Worm (Caenorhabditis elegans): ENCODE data around the gene nhr-211.

Gene nhr-211

DNA sequence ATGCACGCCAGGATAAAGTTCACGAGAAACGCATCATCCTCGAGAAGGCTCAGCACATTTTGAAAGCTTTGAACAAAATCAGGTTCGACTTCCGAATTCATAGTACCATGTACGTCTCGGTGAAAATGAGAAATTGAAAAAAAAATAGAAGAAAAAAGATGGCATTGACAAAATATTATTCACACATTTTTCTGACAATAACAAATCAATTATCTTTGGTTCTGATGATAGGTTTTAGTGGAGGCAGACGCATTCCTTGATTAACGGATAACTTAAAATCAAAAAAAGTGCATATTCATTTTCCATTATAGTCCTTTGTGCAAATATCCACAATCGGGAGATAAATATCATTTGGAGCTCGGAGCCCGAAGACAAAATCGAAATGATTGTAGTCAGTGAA, 34.7 kb downstream of the nhr-211 start, which contains the start of gene srw-107:
srw-107 (minus strand) TSS at position 101 of the 400 bp plus-strand sequence.
- TF ChIP-seq klf-2 (GFP tag; conservative IDR thresholded peaks at IDR 0.05): no peak
- TF ChIP-seq tab-1 (GFP tag; IDR thresholded peaks at IDR 0.05): no peak
- TF ChIP-seq ztf-23 (GFP tag; IDR thresholded peaks at IDR 0.05): no peak
- TF ChIP-seq ref-1 (GFP tag; conservative IDR thresholded peaks at IDR 0.05): no peak
- TF ChIP-seq flt-1 (GFP tag; IDR thresholded peaks at IDR 0.05): no peak
- no peak for TF ChIP-seq ztf-29 (GFP tag; IDR thresholded peaks at IDR 0.05)
- TF ChIP-seq T22C8.4 (GFP tag; IDR thresholded peaks at IDR 0.05): no peak
- TF ChIP-seq cog-1 (tag; optimal IDR thresholded peaks at IDR 0.05): no peak

DNA sequence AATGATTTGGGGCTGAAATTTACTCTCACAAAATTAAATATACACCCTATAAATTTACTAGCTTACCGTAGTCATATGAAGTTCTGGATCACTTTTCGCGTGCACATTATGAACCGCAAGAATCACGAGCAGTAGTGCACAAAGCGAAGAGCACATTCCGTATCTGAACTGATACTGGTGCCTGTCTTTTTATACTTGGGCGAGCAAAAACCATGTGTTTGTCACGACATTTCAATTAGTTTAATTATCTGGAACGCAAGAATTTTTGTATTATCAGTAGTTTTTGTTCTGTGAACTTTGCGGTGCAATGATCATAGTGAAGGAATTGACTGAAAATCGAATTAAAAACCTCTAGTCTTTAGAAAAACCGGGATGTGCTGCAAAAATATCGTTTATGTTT, 37.3 kb downstream of the nhr-211 start, which contains the start of gene lipl-3:
lipl-3 (minus strand) TSS at position 161 of the 400 bp plus-strand sequence.
- TF ChIP-seq flt-1 (GFP tag; IDR thresholded peaks at IDR 0.05) (no peak), klf-2 (GFP tag; conservative IDR thresholded peaks at IDR 0.05) (no peak), tab-1 (GFP tag; IDR thresholded peaks at IDR 0.05) (no peak), ztf-23 (GFP tag; IDR thresholded peaks at IDR 0.05) (no peak), med-1 (GFP tag; optimal IDR thresholded peaks at IDR 0.05; ENCODE audit: insufficient read depth) (no peak), ztf-29 (GFP tag; IDR thresholded peaks at IDR 0.05) (no peak), ref-1 (GFP tag; conservative IDR thresholded peaks at IDR 0.05) (no peak), T22C8.4 (GFP tag; IDR thresholded peaks at IDR 0.05) (no peak), cog-1 (tag; optimal IDR thresholded peaks at IDR 0.05) (no peak)

DNA sequence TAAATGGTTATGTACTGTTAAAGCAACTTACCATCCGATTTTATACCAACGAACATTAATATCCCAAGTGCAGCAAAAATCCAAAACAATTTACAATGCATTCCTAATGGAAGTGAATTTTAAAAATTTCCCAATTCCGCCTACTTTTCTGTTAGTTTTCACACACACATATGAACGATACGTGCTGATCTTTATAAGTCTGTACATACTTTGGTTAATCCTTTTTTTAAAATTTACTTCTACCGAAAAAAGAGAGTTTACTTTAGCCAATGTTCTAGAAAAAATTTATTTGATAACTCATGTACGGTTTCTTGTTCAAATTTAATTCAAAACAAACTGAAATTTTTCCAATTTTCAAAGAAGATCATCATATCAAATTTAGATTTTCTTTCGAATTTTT, 38.3 kb downstream of the nhr-211 start, which contains the start of gene R11G11.16:
R11G11.16 (minus strand) TSS at position 101 of the 400 bp plus-strand sequence.
- no peak for TF ChIP-seq klf-2 (GFP tag; conservative IDR thresholded peaks at IDR 0.05)
- TF ChIP-seq ztf-23 (GFP tag; IDR thresholded peaks at IDR 0.05): no peak
- TF ChIP-seq ztf-29 (GFP tag; IDR thresholded peaks at IDR 0.05): no peak
- no peak for TF ChIP-seq T22C8.4 (GFP tag; IDR thresholded peaks at IDR 0.05)
- no peak for TF ChIP-seq ref-1 (GFP tag; conservative IDR thresholded peaks at IDR 0.05)
- TF ChIP-seq tab-1 (GFP tag; IDR thresholded peaks at IDR 0.05): no peak
- no peak for TF ChIP-seq cog-1 (tag; optimal IDR thresholded peaks at IDR 0.05)
- TF ChIP-seq med-1 (GFP tag; optimal IDR thresholded peaks at IDR 0.05; ENCODE audit: insufficient read depth): no peak
- TF ChIP-seq flt-1 (GFP tag; IDR thresholded peaks at IDR 0.05): no peak

DNA sequence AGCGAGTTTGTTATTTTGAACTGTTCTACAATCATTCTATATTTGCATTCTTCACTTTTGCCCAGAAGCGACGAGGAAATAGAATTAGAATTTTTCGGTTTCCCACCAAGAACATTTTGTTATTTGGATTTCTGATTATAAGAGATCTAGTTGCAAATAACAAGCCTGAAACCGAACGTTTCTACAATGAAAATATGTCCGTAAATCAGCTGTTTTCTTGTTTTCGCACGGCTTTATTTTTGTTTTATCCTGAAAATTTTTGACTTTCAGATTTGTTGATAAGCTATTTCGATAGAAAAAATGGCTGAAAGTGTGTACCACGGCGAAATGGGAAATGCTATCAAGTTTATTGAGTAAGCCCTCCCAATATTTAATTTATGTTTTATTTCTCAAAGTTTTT, 40.8 kb downstream of the nhr-211 start, which contains the start of gene srw-108:
srw-108 (plus strand) TSS at position 301 of the 400 bp plus-strand sequence.
- TF ChIP-seq med-1 (GFP tag; optimal IDR thresholded peaks at IDR 0.05; ENCODE audit: insufficient read depth) (no peak), cog-1 (tag; optimal IDR thresholded peaks at IDR 0.05) (no peak), T22C8.4 (GFP tag; IDR thresholded peaks at IDR 0.05) (no peak)

DNA sequence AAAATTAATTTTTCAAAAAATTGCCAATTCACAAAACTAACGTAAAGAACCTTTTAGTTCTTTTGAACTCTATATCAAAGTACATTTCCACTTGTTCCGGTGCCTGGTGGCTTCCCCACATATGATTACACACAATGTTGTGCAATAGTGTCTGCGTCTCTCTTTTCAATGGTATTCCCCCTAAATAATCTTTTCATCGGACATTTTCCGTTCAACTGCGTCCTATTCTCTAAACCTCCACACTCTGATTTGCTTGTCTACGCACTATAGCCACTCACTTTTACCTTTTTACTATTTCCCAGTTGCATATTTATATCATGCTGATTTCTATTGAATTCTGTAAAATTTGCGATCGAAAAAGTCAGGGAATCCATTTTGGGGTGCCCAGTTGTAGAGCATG, 45.3 kb downstream of the nhr-211 start, which contains the start of gene nhr-58:
nhr-58 (plus strand) TSS at position 214 of the 400 bp plus-strand sequence.
- no peak for TF ChIP-seq tab-1 (GFP tag; IDR thresholded peaks at IDR 0.05)
- no peak for TF ChIP-seq flt-1 (GFP tag; IDR thresholded peaks at IDR 0.05)
- TF ChIP-seq med-1 (GFP tag; optimal IDR thresholded peaks at IDR 0.05; ENCODE audit: insufficient read depth): no peak
- 0 out of 2 replicates have a peak, but pooled peaks have one; percentile 10 for TF ChIP-seq ztf-29 (GFP tag; IDR thresholded peaks at IDR 0.05)
- no peak for TF ChIP-seq T22C8.4 (GFP tag; IDR thresholded peaks at IDR 0.05)
- TF ChIP-seq cog-1 (tag; optimal IDR thresholded peaks at IDR 0.05): peak; percentile 47

DNA sequence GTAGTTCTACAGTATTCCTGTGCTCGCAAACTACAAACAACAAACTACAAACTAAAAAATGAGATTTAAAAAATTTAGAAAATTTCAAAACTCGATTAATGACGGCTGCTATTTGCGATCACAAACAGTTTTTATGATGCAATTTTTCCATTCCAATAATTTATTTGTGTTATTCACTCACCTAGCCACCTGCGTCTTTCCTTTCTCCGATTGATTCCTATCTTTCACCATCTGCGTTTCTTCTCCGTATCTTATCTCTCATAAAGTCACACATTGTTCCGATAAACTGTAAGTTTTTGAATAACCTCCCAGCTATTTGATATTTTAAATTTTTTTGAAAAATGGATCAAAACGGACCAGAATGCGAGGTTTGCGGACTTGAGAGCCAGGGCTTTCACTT, 47.4 kb downstream of the nhr-211 start, which contains the start of gene nhr-132:
nhr-132 (plus strand) TSS at position 271 of the 400 bp plus-strand sequence.
- TF ChIP-seq T22C8.4 (GFP tag; IDR thresholded peaks at IDR 0.05): no peak
- no peak for TF ChIP-seq tab-1 (GFP tag; IDR thresholded peaks at IDR 0.05)
- no peak for TF ChIP-seq ztf-29 (GFP tag; IDR thresholded peaks at IDR 0.05)
- TF ChIP-seq ztf-23 (GFP tag; IDR thresholded peaks at IDR 0.05): no peak
- TF ChIP-seq ref-1 (GFP tag; conservative IDR thresholded peaks at IDR 0.05): no peak
- no peak for TF ChIP-seq klf-2 (GFP tag; conservative IDR thresholded peaks at IDR 0.05)
- no peak for TF ChIP-seq cog-1 (tag; optimal IDR thresholded peaks at IDR 0.05)
- no peak for TF ChIP-seq med-1 (GFP tag; optimal IDR thresholded peaks at IDR 0.05; ENCODE audit: insufficient read depth)
- TF ChIP-seq flt-1 (GFP tag; IDR thresholded peaks at IDR 0.05): no peak

DNA sequence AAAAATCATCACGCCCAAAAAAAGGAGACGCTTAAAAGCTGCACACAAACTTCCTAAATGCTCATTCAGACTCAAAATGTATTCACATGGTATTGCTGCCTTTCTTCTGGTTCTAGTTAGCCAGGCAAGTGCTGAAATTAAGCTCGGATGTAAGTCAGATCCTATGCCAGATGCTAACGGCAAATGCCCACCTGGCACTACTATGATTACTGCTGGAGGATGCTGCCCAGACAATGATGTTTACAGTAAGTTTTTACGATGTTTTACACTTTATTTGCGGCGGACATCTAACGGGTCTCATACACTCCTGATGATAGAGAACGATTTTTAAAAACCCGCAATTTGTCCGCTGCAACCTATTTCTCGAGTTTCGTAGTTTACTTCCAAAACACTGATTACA, 49.8 kb downstream of the nhr-211 start, which contains the start of gene C14C6.5:
C14C6.5 (plus strand) TSS at position 58 of the 400 bp plus-strand sequence.
- no peak for TF ChIP-seq tab-1 (GFP tag; IDR thresholded peaks at IDR 0.05)
- no peak for TF ChIP-seq med-1 (GFP tag; optimal IDR thresholded peaks at IDR 0.05; ENCODE audit: insufficient read depth)
- TF ChIP-seq T22C8.4 (GFP tag; IDR thresholded peaks at IDR 0.05): no peak
- TF ChIP-seq klf-2 (GFP tag; conservative IDR thresholded peaks at IDR 0.05): no peak
- no peak for TF ChIP-seq ref-1 (GFP tag; conservative IDR thresholded peaks at IDR 0.05)
- no peak for TF ChIP-seq flt-1 (GFP tag; IDR thresholded peaks at IDR 0.05)
- TF ChIP-seq cog-1 (tag; optimal IDR thresholded peaks at IDR 0.05): no peak
- no peak for TF ChIP-seq ztf-29 (GFP tag; IDR thresholded peaks at IDR 0.05)
- TF ChIP-seq ztf-23 (GFP tag; IDR thresholded peaks at IDR 0.05): no peak

All from whole organism, midembryonic.